Worm (Caenorhabditis elegans) whole organism, L1 larva: Measurements from ENCODE around the gene C25A8.5.
A peak's percentile ranks its signal among the peaks of the same experiment; 100 is the strongest.

Experiments
- C16A3.4 ChIP-seq: fragments of 150-350 bp; optimal IDR thresholded peaks from 2 replicates; lab custom pipeline; 2014; ENCODE audit warnings: missing biosample characterization, missing genetic modification characterization
- C34B4.2 ChIP-seq: sonication (generic microtip); optimal IDR thresholded peaks from 2 replicates; lab custom pipeline; 2017; ENCODE audit warnings: mild to moderate bottlenecking, missing genetic modification characterization, missing compliant biosample characterization
- F16B12.6 ChIP-seq: fragments of 150-350 bp; optimal IDR thresholded peaks from 2 replicates; lab custom pipeline; 2014; ENCODE audit warnings: missing biosample characterization, missing genetic modification characterization
- Y116A8C.19 ChIP-seq: sonication (generic microtip); optimal IDR thresholded peaks from 2 replicates; lab custom pipeline; 2016; ENCODE audit warnings: missing compliant biosample characterization, missing genetic modification characterization, borderline replicate concordance
- alr-1 ChIP-seq: fragments of 200-800 bp; sonication (Bioruptor generic); optimal IDR thresholded peaks from 2 replicates; lab custom pipeline; 2018; ENCODE audit warnings: borderline replicate concordance, mild to moderate bottlenecking, missing genetic modification characterization, missing compliant biosample characterization
- ama-1 ChIP-seq: fragments of 150-350 bp; optimal IDR thresholded peaks from 2 replicates; lab custom pipeline; 2014
- blmp-1 ChIP-seq: fragments of 150-350 bp; optimal IDR thresholded peaks from 2 replicates; lab custom pipeline; 2014; ENCODE audit warnings: missing biosample characterization, missing genetic modification characterization
- ceh-88 ChIP-seq: fragments of 200-800 bp; sonication (Bioruptor generic); IDR thresholded peaks from 2 replicates; pipeline ENCODE4 v1.3.6; 2022; ENCODE audit warnings: missing genetic modification characterization, missing compliant biosample characterization
- dpl-1 ChIP-seq, 3 experiments: fragments of 150-350 bp in 2 of 3; sonication (generic microtip) in 1 of 3; optimal IDR thresholded peaks; 2 replicates each; lab custom pipeline; 2014 to 2017; ENCODE audit warnings: missing biosample characterization in 3 of 3, missing genetic modification characterization in 3 of 3, missing genetic modification reagents in 3 of 3
- efl-3 ChIP-seq: fragments of 200-800 bp; sonication (Bioruptor generic); optimal IDR thresholded peaks from 2 replicates; lab custom pipeline; 2018; ENCODE audit warnings: mild to moderate bottlenecking, missing genetic modification characterization, missing compliant biosample characterization
- egl-13 ChIP-seq: sonication (generic microtip); optimal IDR thresholded peaks from 2 replicates; lab custom pipeline; 2016; ENCODE audit warnings: missing genotype, missing genetic modification reagents, missing genetic modification characterization, missing compliant biosample characterization
- egl-27 ChIP-seq, 2 experiments: fragments of 150-350 bp in 1 of 2; sonication (generic microtip); optimal IDR thresholded peaks; 3 replicates each; lab custom pipeline; 2017 to 2018; ENCODE audit warnings: missing biosample characterization in 2 of 2, missing genetic modification characterization in 2 of 2, missing genetic modification reagents in 2 of 2
- elt-2 ChIP-seq: sonication (generic microtip); optimal IDR thresholded peaks from 2 replicates; lab custom pipeline; 2016; ENCODE audit warnings: missing genetic modification characterization, mild to moderate bottlenecking, inconsistent platforms, missing compliant biosample characterization, missing genetic modification reagents
- elt-3 ChIP-seq, 6 experiments: fragments of 150-350 bp in 1 of 6; sonication (generic microtip); optimal IDR thresholded peaks; 2 replicates each; lab custom pipeline; 2017 to 2018; ENCODE audit warnings: missing biosample characterization in 6 of 6, missing genetic modification characterization in 6 of 6, inconsistent platforms in 1 of 6
- fkh-8 ChIP-seq: sonication (generic microtip); optimal IDR thresholded peaks from 2 replicates; lab custom pipeline; 2016; ENCODE audit warnings: mild to moderate bottlenecking, missing genetic modification characterization, missing compliant biosample characterization
- grh-1 ChIP-seq: fragments of 200-800 bp; sonication (Bioruptor generic); IDR thresholded peaks from 2 replicates; pipeline ENCODE4 v1.3.6; 2022; ENCODE audit warnings: missing genetic modification reagents, missing genetic modification characterization, missing compliant biosample characterization
- hpl-2 ChIP-seq: fragments of 150-350 bp; optimal IDR thresholded peaks from 2 replicates; lab custom pipeline; 2014; ENCODE audit warnings: missing biosample characterization, missing genetic modification reagents, missing genetic modification characterization
- lin-14 ChIP-seq: fragments of 200-800 bp; sonication (Bioruptor generic); optimal IDR thresholded peaks from 2 replicates; lab custom pipeline; 2018; ENCODE audit warnings: mild to moderate bottlenecking, missing genetic modification characterization, moderate library complexity, missing compliant biosample characterization
- lin-35 ChIP-seq, 2 experiments: fragments of 150-350 bp; optimal IDR thresholded peaks; 2 replicates each; lab custom pipeline; 2014; ENCODE audit warnings: missing biosample characterization in 2 of 2, missing genetic modification characterization in 2 of 2, missing genetic modification reagents in 2 of 2
- lir-3 ChIP-seq: sonication (generic microtip); optimal IDR thresholded peaks from 2 replicates; lab custom pipeline; 2016; ENCODE audit warnings: mild to moderate bottlenecking, missing genetic modification characterization, moderate library complexity, missing compliant biosample characterization; ENCODE audit not compliant: poor library complexity
- mab-9 ChIP-seq: fragments of 200-800 bp; sonication (Bioruptor generic); IDR thresholded peaks from 2 replicates; pipeline ENCODE4 v1.3.6; 2022; ENCODE audit warnings: missing genetic modification reagents, missing genetic modification characterization, missing compliant biosample characterization
- mep-1 ChIP-seq: fragments of 150-350 bp; optimal IDR thresholded peaks from 2 replicates; lab custom pipeline; 2014; ENCODE audit warnings: missing biosample characterization, missing genetic modification characterization
- nhr-11 ChIP-seq: fragments of 150-350 bp; optimal IDR thresholded peaks from 2 replicates; lab custom pipeline; 2014; ENCODE audit warnings: missing biosample characterization, missing genetic modification characterization
- nhr-19 ChIP-seq: fragments of 200-800 bp; sonication (Bioruptor generic); conservative IDR thresholded peaks from 2 replicates; pipeline ENCODE4 v1.3.6; 2022; ENCODE audit warnings: missing genetic modification characterization, missing compliant biosample characterization
- nhr-20 ChIP-seq: sonication (generic microtip); optimal IDR thresholded peaks from 2 replicates; lab custom pipeline; 2016; ENCODE audit warnings: mild to moderate bottlenecking, missing genetic modification characterization, missing compliant biosample characterization
- nhr-28 ChIP-seq: fragments of 150-350 bp; optimal IDR thresholded peaks from 2 replicates; lab custom pipeline; 2014; ENCODE audit warnings: missing biosample characterization, missing genetic modification characterization
- nhr-47 ChIP-seq: sonication (generic microtip); optimal IDR thresholded peaks from 2 replicates; lab custom pipeline; 2016; ENCODE audit warnings: mild to moderate bottlenecking, missing genetic modification characterization, moderate library complexity, missing compliant biosample characterization
- nhr-77 ChIP-seq: fragments of 150-350 bp; optimal IDR thresholded peaks from 2 replicates; lab custom pipeline; 2014; ENCODE audit warnings: missing biosample characterization, missing genetic modification characterization
- nhr-84 ChIP-seq: sonication (generic microtip); optimal IDR thresholded peaks from 2 replicates; lab custom pipeline; 2017; ENCODE audit warnings: missing biosample characterization, missing genetic modification characterization
- nhr-85 ChIP-seq: sonication (generic microtip); peaks from one replicate; lab custom pipeline; 2016; ENCODE audit warnings: missing genetic modification characterization, inconsistent platforms, missing compliant biosample characterization
- nhr-90 ChIP-seq: sonication (generic microtip); optimal IDR thresholded peaks from 2 replicates; lab custom pipeline; 2016; ENCODE audit warnings: mild to moderate bottlenecking, missing genetic modification characterization, missing compliant biosample characterization; ENCODE audit not compliant: poor library complexity
- pag-3 ChIP-seq: sonication (generic microtip); optimal IDR thresholded peaks from 2 replicates; lab custom pipeline; 2017; ENCODE audit warnings: missing genetic modification characterization, mild to moderate bottlenecking, missing compliant biosample characterization, antibody characterized with exemption, borderline replicate concordance; ENCODE audit not compliant: insufficient read depth
- pax-3 ChIP-seq: fragments of 200-800 bp; sonication (Bioruptor generic); optimal IDR thresholded peaks from 2 replicates; lab custom pipeline; 2018; ENCODE audit warnings: mild to moderate bottlenecking, missing genetic modification characterization, moderate library complexity, missing compliant biosample characterization
- pqm-1 ChIP-seq: sonication (generic microtip); optimal IDR thresholded peaks from 3 replicates; lab custom pipeline; 2017; ENCODE audit warnings: missing biosample characterization, missing genetic modification characterization
- rnt-1 ChIP-seq: sonication (generic microtip); optimal IDR thresholded peaks from 2 replicates; lab custom pipeline; 2016; ENCODE audit warnings: mild to moderate bottlenecking, missing genetic modification characterization, moderate library complexity, missing compliant biosample characterization
- skn-1 ChIP-seq: fragments of 150-350 bp; optimal IDR thresholded peaks from 2 replicates; lab custom pipeline; 2014; ENCODE audit warnings: missing biosample characterization, missing genetic modification characterization
- snpc-4 ChIP-seq: fragments of 150-350 bp; optimal IDR thresholded peaks from 2 replicates; lab custom pipeline; 2014; ENCODE audit warnings: missing biosample characterization, missing genetic modification characterization
- snu-23 ChIP-seq: sonication (generic microtip); optimal IDR thresholded peaks from 2 replicates; lab custom pipeline; 2016; ENCODE audit warnings: missing genetic modification characterization, missing compliant biosample characterization
- sox-4 ChIP-seq: sonication (generic microtip); optimal IDR thresholded peaks from 2 replicates; lab custom pipeline; 2016; ENCODE audit warnings: missing genetic modification characterization, missing compliant biosample characterization
- sup-37 ChIP-seq: fragments of 200-800 bp; sonication (Bioruptor generic); optimal IDR thresholded peaks from 2 replicates; lab custom pipeline; 2018; ENCODE audit warnings: mild to moderate bottlenecking, missing genetic modification characterization, missing compliant biosample characterization
- swsn-7 ChIP-seq: sonication (generic microtip); optimal IDR thresholded peaks from 2 replicates; lab custom pipeline; 2016; ENCODE audit warnings: missing genetic modification characterization, missing compliant biosample characterization
- tlp-1 ChIP-seq: fragments of 150-350 bp; optimal IDR thresholded peaks from 2 replicates; lab custom pipeline; 2014; ENCODE audit warnings: missing biosample characterization, missing genetic modification characterization
- unc-130 ChIP-seq: fragments of 150-350 bp; optimal IDR thresholded peaks from 2 replicates; lab custom pipeline; 2017; ENCODE audit warnings: missing biosample characterization, missing genetic modification characterization, inconsistent platforms
- unc-30 ChIP-seq: sonication (generic microtip); optimal IDR thresholded peaks from 2 replicates; lab custom pipeline; 2017; ENCODE audit warnings: missing biosample characterization, missing genetic modification characterization
- unc-86 ChIP-seq: sonication (generic microtip); optimal IDR thresholded peaks from 2 replicates; lab custom pipeline; 2016; ENCODE audit warnings: missing genetic modification characterization, missing compliant biosample characterization
- unc-98 ChIP-seq: fragments of 200-800 bp; sonication (Bioruptor generic); IDR thresholded peaks from 2 replicates; pipeline ENCODE4 v1.3.6; 2022; ENCODE audit warnings: missing genetic modification characterization, missing compliant biosample characterization
- zag-1 ChIP-seq: fragments of 150-350 bp; optimal IDR thresholded peaks from 2 replicates; lab custom pipeline; 2014; ENCODE audit warnings: missing biosample characterization, missing genetic modification characterization
- zip-4 ChIP-seq: fragments of 200-800 bp; sonication (Bioruptor generic); optimal IDR thresholded peaks from 2 replicates; lab custom pipeline; 2018; ENCODE audit warnings: mild to moderate bottlenecking, missing genetic modification characterization, moderate library complexity, missing compliant biosample characterization
- ztf-11 ChIP-seq, 2 experiments: sonication (generic microtip); optimal IDR thresholded peaks; 2 replicates each; lab custom pipeline; 2016 to 2017; ENCODE audit warnings: missing genetic modification characterization in 2 of 2, missing biosample characterization in 1 of 2, missing compliant biosample characterization in 1 of 2

C25A8.5 gene

ce11 chrIV:7047762-7048178 is 48.5 kb downstream of the C25A8.5 start (continued):
- TF ChIP-seq lir-3 (tag; lab: Kevin White, UChicago): no peak
- TF ChIP-seq ama-1 (lab: Kevin White, UChicago): peak; percentile 69
- peak; percentile 79 for TF ChIP-seq blmp-1 (tag; lab: Kevin White, UChicago)
- TF ChIP-seq lin-14 (GFP tag; lab: Kevin White, UChicago): peak; percentile 88
- TF ChIP-seq nhr-19 (GFP tag; lab: Robert Waterston, UW): peak; percentile 83
- TF ChIP-seq elt-3 (tag; optimal IDR thresholded peaks at IDR 0.05; lab: Kevin White, UChicago): peak in 3 of 6 experiments; percentile 81 to 91 (median 91)
- TF ChIP-seq rnt-1: peak; percentile 39
- peak; percentile 28 to 74 for TF ChIP-seq lin-35 (GFP tag; optimal IDR thresholded peaks at IDR 0.05; lab: Kevin White, UChicago)
- TF ChIP-seq pax-3 (tag; lab: Kevin White, UChicago): no peak
- no peak for TF ChIP-seq ztf-11 (tag; optimal IDR thresholded peaks at IDR 0.05; lab: Kevin White, UChicago)
- TF ChIP-seq egl-13 (tag; lab: Kevin White, UChicago): no peak
- no peak for TF ChIP-seq unc-30 (tag; lab: Kevin White, UChicago)
- peak; percentile 44 for TF ChIP-seq C16A3.4 (tag; lab: Kevin White, UChicago)
- peak; percentile 65 for TF ChIP-seq mep-1 (tag; lab: Kevin White, UChicago)
- peak; percentile 0 for TF ChIP-seq zip-4 (GFP tag; lab: Kevin White, UChicago)
- no peak for TF ChIP-seq sox-4
- TF ChIP-seq swsn-7 (tag; lab: Kevin White, UChicago): peak; percentile 49
- TF ChIP-seq nhr-20 (tag; lab: Kevin White, UChicago): peak; percentile 89
- TF ChIP-seq grh-1 (GFP tag; lab: Robert Waterston, UW): peak; percentile 78
- TF ChIP-seq egl-27 (tag; optimal IDR thresholded peaks at IDR 0.05; lab: Kevin White, UChicago): peak in 1 of 2 experiments; percentile 59
- no peak for TF ChIP-seq fkh-8
- no peak for TF ChIP-seq zag-1 (tag; lab: Kevin White, UChicago)
- no peak for TF ChIP-seq pqm-1
- no peak for TF ChIP-seq nhr-11 (tag; lab: Kevin White, UChicago)
- no peak for TF ChIP-seq efl-3 (GFP tag; lab: Kevin White, UChicago)
- TF ChIP-seq sup-37 (GFP tag; lab: Kevin White, UChicago): peak; percentile 27
- peak; percentile 83 for TF ChIP-seq nhr-90 (tag; lab: Kevin White, UChicago)
- no peak for TF ChIP-seq tlp-1
- TF ChIP-seq nhr-47: peak; percentile 70
- no peak for TF ChIP-seq nhr-28 (tag; lab: Kevin White, UChicago)
- TF ChIP-seq snpc-4: peak; percentile 27
- peak; percentile 91 for TF ChIP-seq snu-23 (GFP tag; lab: Kevin White, UChicago)
- no peak for TF ChIP-seq C34B4.2 (tag; lab: Kevin White, UChicago)
- TF ChIP-seq Y116A8C.19: no peak
- no peak for TF ChIP-seq mab-9 (GFP tag; lab: Robert Waterston, UW)
- TF ChIP-seq dpl-1 (GFP tag; optimal IDR thresholded peaks at IDR 0.05; lab: Kevin White, UChicago): peak in 2 of 3 experiments; percentile 28 to 60
- TF ChIP-seq nhr-77 (tag; lab: Kevin White, UChicago): peak; percentile 43
- TF ChIP-seq unc-86 (tag; lab: Kevin White, UChicago): no peak
- no peak for TF ChIP-seq unc-130 (tag; lab: Kevin White, UChicago)
- no peak for TF ChIP-seq ceh-88 (GFP tag; lab: Robert Waterston, UW)
- TF ChIP-seq F16B12.6 (tag; lab: Kevin White, UChicago): no peak
- TF ChIP-seq unc-98: 0 out of 2 replicates have a peak, but pooled peaks have one; percentile 14
- TF ChIP-seq nhr-85 (tag; lab: Kevin White, UChicago): peak; percentile 98
- TF ChIP-seq pag-3 (tag; lab: Kevin White, UChicago): no peak
- no peak for TF ChIP-seq nhr-84 (tag; lab: Kevin White, UChicago)
- no peak for TF ChIP-seq alr-1 (tag; lab: Kevin White, UChicago)
- peak; percentile 29 for TF ChIP-seq hpl-2 (GFP tag; lab: Kevin White, UChicago)
- TF ChIP-seq elt-2 (tag; lab: Kevin White, UChicago): peak; percentile 93
- TF ChIP-seq skn-1 (tag; lab: Kevin White, UChicago): peak; percentile 9
